Worm (Caenorhabditis elegans): Measurements from ENCODE around the gene mml-1.

DNA sequence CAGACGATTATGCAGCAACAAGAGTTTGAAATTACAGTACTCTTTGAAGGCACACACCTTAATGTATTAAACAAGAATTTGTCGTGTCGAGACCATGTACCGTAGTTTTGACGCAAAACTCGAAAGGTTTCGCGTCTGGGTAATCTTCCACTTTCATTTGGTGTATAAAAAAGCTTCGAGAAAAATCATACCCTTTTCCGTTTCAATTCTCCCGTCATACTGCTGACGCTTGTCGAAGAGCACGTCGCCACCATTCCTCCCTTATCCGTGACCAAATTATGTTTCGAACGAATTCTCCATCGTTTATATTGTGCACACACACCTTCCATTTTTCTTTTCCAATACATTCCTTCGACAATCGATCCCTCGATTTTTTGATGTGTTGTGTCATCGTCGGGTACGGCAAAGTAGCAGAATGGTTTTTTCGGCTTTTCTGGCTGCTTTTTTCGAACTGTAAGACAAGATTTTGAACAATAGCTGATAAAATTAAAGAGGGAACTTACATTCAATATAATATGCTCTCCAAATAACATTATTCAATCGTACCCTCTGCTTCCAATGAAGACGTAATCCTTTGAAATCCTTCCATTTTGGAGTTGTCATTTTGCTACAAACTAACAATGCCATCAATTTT, 612 bp downstream of the mml-1 start:
- no peak for TF ChIP-seq hrde-1 (tag; optimal IDR thresholded peaks at IDR 0.05; ENCODE audit: borderline replicate concordance)
- no peak for TF ChIP-seq unc-62 (GFP tag; optimal IDR thresholded peaks at IDR 0.05)
- no peak for TF ChIP-seq nfya-2 (GFP tag; IDR thresholded peaks at IDR 0.05)
